Comparison of ENCODE assay signal across 2 fruit fly cellular contexts in the genomic region with DNA sequence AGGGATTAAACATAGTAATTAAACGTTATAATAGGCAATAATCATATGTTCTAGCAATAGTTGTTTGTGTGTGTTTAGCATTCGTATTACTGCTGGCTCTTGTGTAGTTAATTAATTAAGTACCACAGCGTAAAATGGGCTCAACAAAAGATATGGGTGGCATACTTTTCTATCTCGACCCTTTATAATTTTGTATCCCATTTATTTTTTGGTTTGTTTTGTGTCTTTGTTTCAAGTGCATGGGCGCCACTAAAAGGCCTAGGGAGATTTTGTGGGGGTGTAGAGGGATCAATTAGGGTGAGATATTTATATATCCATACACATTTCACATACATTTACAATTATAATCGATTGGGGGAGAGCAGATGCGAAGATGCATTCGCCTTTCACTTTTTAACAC.
TF ChIP-seq lines count a peak whose summit lies in the region.

No protein-coding gene starts in this region.

- TF ChIP-seq CTCF in whole organism, embryonic (GFP tag; optimal IDR thresholded peaks at IDR 0.05; lab: Kevin White, UChicago) = no peak

TF ChIP-seq in whole organism, adult, 20 proteins besides CTCF, POLR2A, EP300 and RAD21:
- no peak for TF ChIP-seq cic (GFP tag; optimal IDR thresholded peaks at IDR 0.05; lab: Kevin White, UChicago)
- TF ChIP-seq CG12768 (GFP tag; optimal IDR thresholded peaks at IDR 0.05; lab: Kevin White, UChicago) = no peak
- TF ChIP-seq pad (GFP tag; optimal IDR thresholded peaks at IDR 0.05; lab: Kevin White, UChicago) = no peak
- no peak for TF ChIP-seq ovo (GFP tag; optimal IDR thresholded peaks at IDR 0.05; lab: Kevin White, UChicago)
- TF ChIP-seq kay (GFP tag; lab: Kevin White, UChicago; ENCODE audit: borderline replicate concordance) = peak; percentile 76

TF ChIP-seq in whole organism, embryonic, 481 proteins besides CTCF, POLR2A, EP300 and RAD21:
- TF ChIP-seq CG4360 (GFP tag; IDR thresholded peaks at IDR 0.05; lab: Robert Waterston, UW) (no peak), Ets65A (GFP tag; lab: Kevin White, UChicago) (peak; percentile 80), HLH3B (GFP tag; IDR thresholded peaks at IDR 0.05; lab: Robert Waterston, UW) (no peak)
